Worm (Caenorhabditis elegans) whole organism, L2 larva: ENCODE data around the gene dyf-6.

Experiments
- F13H6.1 ChIP-seq: sonication (generic microtip); optimal IDR thresholded peaks from 2 replicates; lab custom pipeline; 2016; ENCODE audit warnings: missing genetic modification characterization, missing compliant biosample characterization
- lsy-2 ChIP-seq, 2 experiments: fragments of 150-350 bp in 1 of 2; sonication (generic microtip) in 1 of 2; optimal IDR thresholded peaks; 2 replicates each; lab custom pipeline; 2014 to 2017; ENCODE audit warnings: missing biosample characterization in 2 of 2, missing genetic modification characterization in 2 of 2
- nhr-77 ChIP-seq: fragments of 150-350 bp; optimal IDR thresholded peaks from 2 replicates; lab custom pipeline; 2014; ENCODE audit warnings: missing biosample characterization, missing genetic modification characterization

DNA sequence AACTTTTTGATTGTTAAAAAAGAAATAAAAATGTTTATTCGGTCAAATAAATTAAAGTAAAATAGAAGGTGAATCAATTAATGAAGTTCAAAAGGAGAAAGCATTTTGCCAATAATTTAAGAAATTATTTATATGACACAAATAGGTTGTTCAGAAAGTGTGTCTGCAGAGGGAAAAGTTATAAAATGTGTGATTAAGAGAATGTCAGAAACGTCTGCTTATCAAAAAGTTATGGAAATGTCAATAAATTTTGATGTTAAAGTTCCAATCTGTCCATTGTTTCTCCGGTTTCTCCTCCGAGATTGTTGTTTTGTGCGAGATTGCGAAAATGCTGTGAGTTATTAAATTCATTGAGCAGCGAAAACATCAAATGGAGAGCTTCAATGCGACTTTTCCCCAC is 6.6 kb downstream of the dyf-6 start, which contains the start of gene rme-4:
- TF ChIP-seq F13H6.1 (tag; lab: Kevin White, UChicago) (no peak), lsy-2 (tag; optimal IDR thresholded peaks at IDR 0.05; lab: Kevin White, UChicago) (no peak), nhr-77 (no peak)
